Worm (Caenorhabditis elegans) whole organism, L2 larva: ENCODE measurements around the gene ceh-22.

Experiments
- R02D3.7 ChIP-seq: fragments of 150-350 bp; optimal IDR thresholded peaks from 2 replicates; lab custom pipeline; 2014; ENCODE audit warnings: missing biosample characterization, missing genetic modification characterization
- ama-1 ChIP-seq: fragments of 150-350 bp; optimal IDR thresholded peaks from 2 replicates; lab custom pipeline; 2018; ENCODE audit warnings: inconsistent platforms
- elt-1 ChIP-seq: fragments of 150-350 bp; optimal IDR thresholded peaks from 2 replicates; lab custom pipeline; 2014; ENCODE audit warnings: missing biosample characterization, missing genetic modification characterization
- fos-1 ChIP-seq: fragments of 150-350 bp; optimal IDR thresholded peaks from 2 replicates; lab custom pipeline; 2014; ENCODE audit warnings: missing biosample characterization, missing genetic modification characterization
- sma-3 ChIP-seq: sonication (generic microtip); optimal IDR thresholded peaks from 2 replicates; lab custom pipeline; 2016; ENCODE audit warnings: missing genetic modification reagents, missing genetic modification characterization, missing compliant biosample characterization
- snpc-4 ChIP-seq: fragments of 150-350 bp; optimal IDR thresholded peaks from 2 replicates; lab custom pipeline; 2014; ENCODE audit warnings: missing biosample characterization, missing genetic modification characterization
- unc-62 ChIP-seq: fragments of 150-350 bp; optimal IDR thresholded peaks from 2 replicates; lab custom pipeline; 2014; ENCODE audit warnings: missing biosample characterization, missing genetic modification reagents, missing genetic modification characterization
- ztf-11 ChIP-seq: sonication (generic microtip); optimal IDR thresholded peaks from 2 replicates; lab custom pipeline; 2017; ENCODE audit warnings: missing biosample characterization, missing genetic modification characterization

ce11 chrV:10723181-10723580 is 51.5 kb downstream of the ceh-22 start:
- no peak for TF ChIP-seq unc-62 (GFP tag; lab: Kevin White, UChicago)
- no peak for TF ChIP-seq ama-1 (lab: Kevin White, UChicago)
- TF ChIP-seq R02D3.7 (tag; lab: Kevin White, UChicago) = no peak
- TF ChIP-seq snpc-4 (tag; lab: Kevin White, UChicago) = no peak
- TF ChIP-seq sma-3 (GFP tag; lab: Kevin White, UChicago) = no peak
- TF ChIP-seq fos-1 (tag; lab: Kevin White, UChicago) = no peak
- no peak for TF ChIP-seq elt-1 (tag; lab: Kevin White, UChicago)
- TF ChIP-seq ztf-11 (tag; lab: Kevin White, UChicago) = no peak
